Worm (Caenorhabditis elegans): ENCODE results near the gene ztf-13.
A peak's percentile ranks its signal among the peaks of the same experiment; 100 is the strongest.

DNA sequence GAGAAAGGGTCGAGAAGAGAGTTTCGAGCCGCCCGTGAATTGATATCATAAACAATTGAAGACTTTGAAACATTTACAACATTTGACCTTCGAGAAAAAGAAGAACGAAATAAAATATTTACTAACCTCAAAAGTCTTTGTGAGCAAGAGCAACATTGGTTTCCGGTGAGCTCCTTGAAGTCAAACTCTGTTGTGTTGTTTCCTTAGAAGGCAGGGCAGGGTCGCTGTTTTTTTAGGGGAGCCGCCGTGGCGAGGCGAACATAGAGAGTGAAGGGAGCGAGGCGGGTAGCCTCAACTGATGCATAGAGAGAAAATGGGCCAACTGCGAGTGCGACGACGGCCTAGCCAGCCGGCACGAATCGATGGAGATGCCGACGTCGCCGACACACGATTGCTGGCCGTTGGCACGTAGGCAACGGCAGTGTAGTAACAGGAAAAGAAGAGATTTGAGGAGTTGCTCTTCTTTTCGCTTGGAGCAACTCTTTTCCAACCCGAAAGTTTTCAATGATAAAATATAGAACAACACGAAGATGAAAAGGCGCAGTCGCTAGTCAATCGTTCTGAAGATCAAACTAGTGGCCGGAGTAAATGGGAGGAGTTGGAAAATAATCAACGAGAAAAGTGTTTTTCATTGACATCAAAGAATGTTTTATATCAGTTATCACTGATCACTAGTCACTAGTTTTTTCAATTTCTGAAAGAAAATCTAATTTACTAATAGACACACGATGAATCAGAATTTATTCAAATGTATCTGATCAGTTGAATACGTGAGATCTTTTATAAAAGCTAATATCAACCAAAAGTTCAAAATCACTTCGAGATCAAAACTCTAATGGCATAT, 14.3 kb upstream of the ztf-13 start, which contains the start of gene mai-1:
- TF ChIP-seq vab-15 (tag; optimal IDR thresholded peaks at IDR 0.05) (no peak), pqm-1 (tag; optimal IDR thresholded peaks at IDR 0.05) (no peak), snpc-4 (tag; optimal IDR thresholded peaks at IDR 0.05) (no peak), fkh-10 (GFP tag; optimal IDR thresholded peaks at IDR 0.05) (peak; percentile 60), ama-1 (optimal IDR thresholded peaks at IDR 0.05) (no peak)
